Worm (Caenorhabditis elegans) whole organism, L2 larva: ENCODE data around the gene ctsa-1.2.

Experiments
- C34F6.9 ChIP-seq: fragments of 150-350 bp; optimal IDR thresholded peaks from 2 replicates; lab custom pipeline; 2014; ENCODE audit warnings: missing biosample characterization, missing genetic modification characterization
- R02D3.7 ChIP-seq: fragments of 150-350 bp; optimal IDR thresholded peaks from 2 replicates; lab custom pipeline; 2014; ENCODE audit warnings: missing biosample characterization, missing genetic modification characterization
- ZK546.5 ChIP-seq: sonication (generic microtip); optimal IDR thresholded peaks from 2 replicates; lab custom pipeline; 2017; ENCODE audit warnings: missing biosample characterization, missing genetic modification characterization
- alr-1 ChIP-seq: fragments of 150-350 bp; optimal IDR thresholded peaks from 2 replicates; lab custom pipeline; 2014; ENCODE audit warnings: missing biosample characterization, missing genetic modification characterization
- aly-2 ChIP-seq: fragments of 150-350 bp; optimal IDR thresholded peaks from 2 replicates; lab custom pipeline; 2014; ENCODE audit warnings: missing biosample characterization, missing genetic modification characterization
- crh-2 ChIP-seq: sonication (generic microtip); optimal IDR thresholded peaks from 2 replicates; lab custom pipeline; 2017; ENCODE audit warnings: missing biosample characterization, missing genetic modification characterization
- egl-27 ChIP-seq: sonication (generic microtip); optimal IDR thresholded peaks from 3 replicates; lab custom pipeline; 2017; ENCODE audit warnings: missing biosample characterization, missing genetic modification reagents, missing genetic modification characterization
- elt-1 ChIP-seq: fragments of 150-350 bp; optimal IDR thresholded peaks from 2 replicates; lab custom pipeline; 2014; ENCODE audit warnings: missing biosample characterization, missing genetic modification characterization
- fos-1 ChIP-seq: fragments of 150-350 bp; optimal IDR thresholded peaks from 2 replicates; lab custom pipeline; 2014; ENCODE audit warnings: missing biosample characterization, missing genetic modification characterization
- gmeb-1 ChIP-seq: fragments of 150-350 bp; optimal IDR thresholded peaks from 2 replicates; lab custom pipeline; 2014; ENCODE audit warnings: missing biosample characterization, missing genetic modification characterization
- lin-11 ChIP-seq: fragments of 150-350 bp; sonication (generic microtip); optimal IDR thresholded peaks from 2 replicates; lab custom pipeline; 2014; ENCODE audit warnings: missing biosample characterization, missing genetic modification characterization, inconsistent platforms, mixed read lengths
- lin-39 ChIP-seq: fragments of 150-350 bp; optimal IDR thresholded peaks from 2 replicates; lab custom pipeline; 2014; ENCODE audit warnings: missing biosample characterization, missing genetic modification reagents, missing genetic modification characterization
- lsy-2 ChIP-seq, 2 experiments: fragments of 150-350 bp in 1 of 2; sonication (generic microtip) in 1 of 2; optimal IDR thresholded peaks; 2 replicates each; lab custom pipeline; 2014 to 2017; ENCODE audit warnings: missing biosample characterization in 2 of 2, missing genetic modification characterization in 2 of 2
- nhr-11 ChIP-seq: fragments of 150-350 bp; optimal IDR thresholded peaks from 2 replicates; lab custom pipeline; 2014; ENCODE audit warnings: missing biosample characterization, missing genetic modification characterization
- nhr-12 ChIP-seq: fragments of 150-350 bp; optimal IDR thresholded peaks from 2 replicates; lab custom pipeline; 2014; ENCODE audit warnings: missing biosample characterization, missing genetic modification characterization
- nhr-129 ChIP-seq: fragments of 150-350 bp; optimal IDR thresholded peaks from 2 replicates; lab custom pipeline; 2014; ENCODE audit warnings: missing biosample characterization, missing genetic modification characterization
- nhr-21 ChIP-seq: fragments of 150-350 bp; optimal IDR thresholded peaks from 2 replicates; lab custom pipeline; 2014; ENCODE audit warnings: missing biosample characterization, missing genetic modification characterization
- nhr-23 ChIP-seq: fragments of 150-350 bp; optimal IDR thresholded peaks from 2 replicates; lab custom pipeline; 2014; ENCODE audit warnings: missing biosample characterization, missing genetic modification reagents, missing genetic modification characterization
- nhr-237 ChIP-seq: fragments of 150-350 bp; optimal IDR thresholded peaks from 2 replicates; lab custom pipeline; 2014; ENCODE audit warnings: missing biosample characterization, missing genetic modification characterization
- nhr-25 ChIP-seq: fragments of 150-350 bp; sonication (generic microtip); optimal IDR thresholded peaks from 3 replicates; lab custom pipeline; 2014; ENCODE audit warnings: missing biosample characterization, missing genetic modification characterization
- nhr-6 ChIP-seq: fragments of 150-350 bp; optimal IDR thresholded peaks from 2 replicates; lab custom pipeline; 2014; ENCODE audit warnings: missing biosample characterization, missing genetic modification characterization
- nhr-77 ChIP-seq: fragments of 150-350 bp; optimal IDR thresholded peaks from 2 replicates; lab custom pipeline; 2014; ENCODE audit warnings: missing biosample characterization, missing genetic modification characterization
- peb-1 ChIP-seq: fragments of 150-350 bp; optimal IDR thresholded peaks from 2 replicates; lab custom pipeline; 2014; ENCODE audit warnings: missing biosample characterization, missing genetic modification characterization
- sma-3 ChIP-seq: sonication (generic microtip); optimal IDR thresholded peaks from 2 replicates; lab custom pipeline; 2016; ENCODE audit warnings: missing genetic modification reagents, missing genetic modification characterization, missing compliant biosample characterization
- sma-9 ChIP-seq, 2 experiments: fragments of 150-350 bp in 1 of 2; sonication (generic microtip) in 1 of 2; optimal IDR thresholded peaks; 2 replicates each; lab custom pipeline; 2014 to 2016; ENCODE audit warnings: missing genetic modification characterization in 2 of 2, mild to moderate bottlenecking in 1 of 2, missing biosample characterization in 1 of 2, missing compliant biosample characterization in 1 of 2, missing genetic modification reagents in 1 of 2, moderate library complexity in 1 of 2
- snpc-4 ChIP-seq: fragments of 150-350 bp; optimal IDR thresholded peaks from 2 replicates; lab custom pipeline; 2014; ENCODE audit warnings: missing biosample characterization, missing genetic modification characterization
- unc-55 ChIP-seq: fragments of 150-350 bp; sonication (generic microtip); optimal IDR thresholded peaks from 3 replicates; lab custom pipeline; 2014; ENCODE audit warnings: missing biosample characterization, missing genetic modification reagents, missing genetic modification characterization
- unc-62 ChIP-seq: fragments of 150-350 bp; optimal IDR thresholded peaks from 2 replicates; lab custom pipeline; 2014; ENCODE audit warnings: missing biosample characterization, missing genetic modification reagents, missing genetic modification characterization
- ztf-1 ChIP-seq: fragments of 200-800 bp; sonication (Bioruptor generic); conservative IDR thresholded peaks from 2 replicates; pipeline ENCODE4 v1.3.6; 2022; ENCODE audit warnings: missing genetic modification characterization, missing compliant biosample characterization
- ztf-11 ChIP-seq: sonication (generic microtip); optimal IDR thresholded peaks from 2 replicates; lab custom pipeline; 2017; ENCODE audit warnings: missing biosample characterization, missing genetic modification characterization

The ctsa-1.2 gene

DNA sequence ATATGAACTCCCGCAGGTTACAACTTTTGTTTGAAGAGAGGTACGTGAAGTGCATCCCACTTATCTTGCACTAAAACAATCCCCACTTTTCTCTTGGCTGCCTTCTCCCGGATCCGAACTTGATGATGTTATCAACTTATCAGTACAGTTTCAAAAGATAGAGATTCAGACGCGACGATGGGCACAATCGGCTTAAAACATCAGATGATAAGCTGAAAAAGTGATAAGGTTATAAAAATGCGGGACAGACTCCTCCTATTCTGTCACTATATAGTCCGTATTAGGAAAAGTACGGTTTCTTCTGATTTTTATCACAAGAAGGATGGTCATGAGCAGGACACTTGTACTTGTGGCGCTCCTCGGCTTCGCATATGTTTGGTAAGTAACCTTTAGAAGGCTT lies at the start of gene ctsa-1.2:
Gene ctsa-1.2 (plus strand): TSS at position 160 of the 400 bp plus-strand sequence.
- TF ChIP-seq lin-39 = no peak
- peak; percentile 38 for TF ChIP-seq fos-1 (tag; lab: Kevin White, UChicago)
- TF ChIP-seq sma-9 (GFP tag; optimal IDR thresholded peaks at IDR 0.05; lab: Kevin White, UChicago) = peak; percentile 52
- TF ChIP-seq sma-9 (tag; optimal IDR thresholded peaks at IDR 0.05; lab: Kevin White, UChicago) = no peak

DNA sequence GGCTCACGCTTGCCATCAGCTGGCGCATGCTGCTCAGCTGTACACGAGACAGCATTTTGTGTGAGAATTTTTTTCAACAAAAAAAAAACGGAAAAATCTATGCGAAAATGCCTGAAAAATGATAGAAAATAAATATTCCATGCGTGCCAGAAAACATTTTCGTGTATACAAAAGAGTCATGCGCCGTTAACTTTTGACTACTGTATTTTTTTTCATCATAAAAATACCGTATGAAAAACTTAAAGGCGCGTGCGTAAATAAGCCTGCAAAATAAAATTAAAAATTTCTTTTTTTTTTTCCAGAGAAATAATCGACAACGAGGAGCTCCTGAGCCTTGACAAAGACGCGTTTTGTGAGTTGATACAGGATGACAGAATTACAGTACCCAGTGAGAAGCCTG lies 49.2 kb upstream of the ctsa-1.2 start:
- no peak for TF ChIP-seq R02D3.7 (tag; lab: Kevin White, UChicago)
- no peak for TF ChIP-seq nhr-11 (tag; lab: Kevin White, UChicago)
- TF ChIP-seq sma-3 = no peak
- TF ChIP-seq ztf-11 (tag; lab: Kevin White, UChicago) = no peak
- no peak for TF ChIP-seq sma-9 (GFP tag; optimal IDR thresholded peaks at IDR 0.05; lab: Kevin White, UChicago)
- no peak for TF ChIP-seq sma-9 (tag; optimal IDR thresholded peaks at IDR 0.05; lab: Kevin White, UChicago)
- no peak for TF ChIP-seq egl-27 (tag; lab: Kevin White, UChicago)
- TF ChIP-seq nhr-237 (tag; lab: Kevin White, UChicago) = no peak
- TF ChIP-seq lin-11 (tag; lab: Kevin White, UChicago) = no peak

DNA sequence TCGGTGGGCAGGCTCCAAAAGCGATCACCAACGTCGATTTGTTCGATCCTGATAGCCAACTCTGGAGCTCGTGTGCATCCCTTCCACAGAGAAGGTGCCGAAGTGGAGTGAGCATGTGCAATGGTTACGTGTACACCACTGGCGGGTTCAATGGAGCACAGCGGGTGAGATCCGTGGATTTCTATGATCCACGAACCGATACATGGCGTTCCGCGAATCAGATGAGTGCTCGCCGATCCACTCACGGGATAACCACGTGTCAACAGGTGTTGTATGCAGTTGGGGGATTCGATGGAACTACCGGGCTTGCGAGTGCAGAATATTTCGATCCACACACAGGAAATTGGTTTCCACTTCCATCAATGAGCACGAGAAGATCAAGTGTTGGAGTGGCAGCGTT lies 48.3 kb upstream of the ctsa-1.2 start:
- no peak for TF ChIP-seq nhr-25
- TF ChIP-seq nhr-12 = no peak
- TF ChIP-seq ztf-1 (GFP tag; lab: Robert Waterston, UW) = no peak

DNA sequence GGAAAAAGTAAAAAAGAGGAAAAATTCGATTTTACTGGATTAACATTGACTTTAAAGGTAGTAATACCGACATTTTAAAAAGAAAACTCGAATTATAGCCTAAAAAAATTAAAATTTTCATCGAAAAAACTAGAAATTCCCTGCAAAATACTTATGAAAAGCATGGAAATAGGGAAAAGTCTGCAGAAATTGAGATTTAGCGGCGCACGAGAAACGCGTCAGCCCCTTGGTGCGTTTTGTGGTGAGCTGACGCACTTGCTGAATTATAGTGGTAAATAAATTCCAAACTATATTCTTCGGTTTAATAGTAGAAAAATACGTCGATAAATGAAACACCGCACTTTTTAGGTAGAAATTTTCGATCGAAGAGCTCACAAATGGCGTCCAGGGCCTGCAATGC lies 44.7 kb upstream of the ctsa-1.2 start:
- TF ChIP-seq alr-1 (tag; lab: Kevin White, UChicago) = no peak
- no peak for TF ChIP-seq nhr-21
- no peak for TF ChIP-seq nhr-23 (tag; lab: Kevin White, UChicago)
- no peak for TF ChIP-seq aly-2 (tag; lab: Kevin White, UChicago)
- peak; percentile 42 for TF ChIP-seq nhr-129
- TF ChIP-seq C34F6.9 (tag; lab: Kevin White, UChicago) = peak; percentile 44
- TF ChIP-seq nhr-25 = peak; percentile 8
- TF ChIP-seq lin-39 = no peak
- no peak for TF ChIP-seq ZK546.5 (tag; lab: Kevin White, UChicago)
- TF ChIP-seq unc-62 (GFP tag; lab: Kevin White, UChicago) = no peak
- no peak for TF ChIP-seq peb-1 (tag; lab: Kevin White, UChicago)
- TF ChIP-seq nhr-6 (tag; lab: Kevin White, UChicago) = no peak
- TF ChIP-seq unc-55 (GFP tag; lab: Kevin White, UChicago) = peak; percentile 50
- TF ChIP-seq gmeb-1 (tag; lab: Kevin White, UChicago) = peak; percentile 16
- peak; percentile 2 for TF ChIP-seq fos-1 (tag; lab: Kevin White, UChicago)
- no peak for TF ChIP-seq elt-1 (tag; lab: Kevin White, UChicago)
- TF ChIP-seq snpc-4 (tag; lab: Kevin White, UChicago) = no peak
- TF ChIP-seq lin-11 (tag; lab: Kevin White, UChicago) = no peak
- no peak for TF ChIP-seq ztf-1 (GFP tag; lab: Robert Waterston, UW)
- TF ChIP-seq lsy-2 (tag; optimal IDR thresholded peaks at IDR 0.05; lab: Kevin White, UChicago) = peak in 1 of 2 experiments; percentile 56
- peak; percentile 27 for TF ChIP-seq crh-2

DNA sequence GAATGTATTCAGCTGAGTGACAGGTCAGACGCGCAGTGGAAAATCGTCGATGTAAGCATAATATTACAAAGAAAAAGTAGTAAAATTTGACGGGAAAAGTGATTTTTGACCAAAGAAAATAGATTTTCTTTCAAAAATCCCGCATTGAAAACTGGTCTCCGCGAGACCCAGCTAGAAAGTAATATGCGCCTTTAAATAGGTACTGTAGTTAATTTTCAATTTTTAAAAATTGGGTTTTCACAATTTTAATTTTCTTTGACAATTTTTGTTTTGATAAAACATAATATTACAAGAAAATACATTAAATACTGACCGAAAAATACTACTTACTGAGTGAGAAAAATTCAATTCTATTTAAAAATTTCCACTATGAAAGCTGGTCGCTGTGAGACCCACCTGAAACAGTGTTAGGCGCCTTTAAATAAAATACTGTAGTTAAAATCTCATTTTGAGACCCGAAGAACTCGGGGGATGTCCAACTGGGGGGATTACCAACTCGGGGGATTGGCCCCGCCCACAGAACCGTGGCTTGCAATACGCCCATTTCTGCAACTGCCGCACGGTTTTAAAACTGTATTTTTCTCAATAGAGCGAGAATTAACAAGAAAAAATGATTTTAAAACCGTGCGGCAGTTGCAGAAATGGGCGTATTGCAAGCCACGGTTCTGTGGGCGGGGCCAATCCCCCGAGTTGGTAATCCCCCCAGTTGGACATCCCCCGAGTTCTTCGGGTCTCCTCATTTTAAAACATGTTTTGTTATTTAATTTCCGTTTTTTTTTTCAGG lies 43.8 kb upstream of the ctsa-1.2 start, which contains the start of gene tars-1:
Gene tars-1 (minus strand): TSS at position 497 of the 784 bp plus-strand sequence.
- TF ChIP-seq sma-3 = peak; percentile 3

DNA sequence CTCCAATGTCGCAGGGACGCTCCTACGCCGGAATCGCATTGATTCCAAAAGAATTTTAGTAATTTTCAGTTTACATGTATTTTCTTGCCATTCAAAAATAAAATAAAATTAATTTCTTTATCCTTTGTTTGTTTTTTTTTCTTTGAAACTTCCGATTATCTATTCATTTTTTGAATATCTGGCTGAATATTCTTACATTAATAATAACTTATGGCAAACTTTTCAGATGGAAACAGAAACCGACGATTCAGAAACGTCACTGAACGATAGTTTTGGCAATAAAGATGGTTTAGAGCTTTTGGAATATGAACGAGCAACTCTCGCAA lies 43.2 kb upstream of the ctsa-1.2 start, which contains the start of gene xpf-1:
Gene xpf-1 (plus strand): TSS at position 227 of the 326 bp plus-strand sequence.
- no peak for TF ChIP-seq sma-9 (GFP tag; optimal IDR thresholded peaks at IDR 0.05; lab: Kevin White, UChicago)
- no peak for TF ChIP-seq sma-9 (tag; optimal IDR thresholded peaks at IDR 0.05; lab: Kevin White, UChicago)
- no peak for TF ChIP-seq crh-2
- no peak for TF ChIP-seq ztf-1 (GFP tag; lab: Robert Waterston, UW)
- no peak for TF ChIP-seq nhr-77 (tag; lab: Kevin White, UChicago)
- no peak for TF ChIP-seq peb-1 (tag; lab: Kevin White, UChicago)
